Fruit fly (Drosophila melanogaster) whole organism, embryonic: ENCODE results near the gene CG4467.
A peak's percentile ranks its signal among the peaks of the same experiment; 100 is the strongest.

Experiments used
- ATbp ChIP-seq: fragments of 200-800 bp; sonication (Bioruptor generic); optimal IDR thresholded peaks from 2 replicates; lab custom pipeline; 2017; ENCODE audit warnings: missing biosample characterization, mild to moderate bottlenecking, missing genetic modification characterization, missing genetic modification reagents
- Adf1 ChIP-seq: fragments of 200-800 bp; sonication (Bioruptor generic); IDR thresholded peaks from 2 replicates; pipeline ENCODE4 v1.3.6; 2022; ENCODE audit warnings: missing biosample characterization, missing genetic modification characterization
- CG10321 ChIP-seq: fragments of 200-800 bp; sonication (Bioruptor generic); IDR thresholded peaks from 2 replicates; pipeline ENCODE4 v1.3.6; 2022; ENCODE audit warnings: missing biosample characterization, missing genetic modification characterization
- CG10366 ChIP-seq: fragments of 200-800 bp; sonication (Bioruptor generic); IDR thresholded peaks from 2 replicates; pipeline ENCODE4 v1.3.6; 2022; ENCODE audit warnings: missing biosample characterization, missing genetic modification characterization
- CG10565 ChIP-seq: fragments of 200-800 bp; sonication (Bioruptor generic); optimal IDR thresholded peaks from 3 replicates; lab custom pipeline; 2016; ENCODE audit warnings: missing biosample characterization, mild to moderate bottlenecking, missing genetic modification characterization
- CG10654 ChIP-seq: fragments of 200-800 bp; sonication (Bioruptor generic); optimal IDR thresholded peaks from 2 replicates; lab custom pipeline; 2016; ENCODE audit warnings: missing biosample characterization, missing genetic modification characterization
- CG11085 ChIP-seq: fragments of 200-800 bp; sonication (Bioruptor generic); IDR thresholded peaks from 2 replicates; pipeline ENCODE4 v1.3.6; 2022; ENCODE audit warnings: missing biosample characterization, missing genetic modification characterization
- CG11456 ChIP-seq: fragments of 200-800 bp; sonication (Bioruptor generic); IDR thresholded peaks from 3 replicates; pipeline ENCODE4 v1.3.6; 2022; ENCODE audit warnings: missing biosample characterization, missing genetic modification characterization
- CG12104 ChIP-seq: fragments of 200-800 bp; sonication (Bioruptor generic); optimal IDR thresholded peaks from 3 replicates; lab custom pipeline; 2016; ENCODE audit warnings: missing biosample characterization, missing genetic modification characterization
- CG12391 ChIP-seq: fragments of 200-800 bp; sonication (Bioruptor generic); optimal IDR thresholded peaks from 3 replicates; lab custom pipeline; 2018; ENCODE audit warnings: missing biosample characterization, mild to moderate bottlenecking, missing genetic modification characterization, moderate library complexity
- CG12659 ChIP-seq: fragments of 200-800 bp; sonication (Bioruptor generic); optimal IDR thresholded peaks from 3 replicates; lab custom pipeline; 2017; ENCODE audit warnings: mild to moderate bottlenecking, missing biosample characterization, missing genetic modification reagents, missing genetic modification characterization
- CG15514 ChIP-seq: fragments of 200-800 bp; sonication (Bioruptor generic); optimal IDR thresholded peaks from 3 replicates; lab custom pipeline; 2017; ENCODE audit warnings: missing biosample characterization, missing genetic modification characterization, mild to moderate bottlenecking, moderate library complexity, missing genetic modification reagents
- CG15696 ChIP-seq: fragments of 200-800 bp; sonication (Bioruptor generic); optimal IDR thresholded peaks from 2 replicates; lab custom pipeline; 2019; ENCODE audit warnings: missing biosample characterization, mild to moderate bottlenecking, missing genetic modification characterization, moderate library complexity
- CG1647 ChIP-seq: fragments of 200-800 bp; sonication (Bioruptor generic); optimal IDR thresholded peaks from 3 replicates; lab custom pipeline; 2016; ENCODE audit warnings: missing biosample characterization, missing genetic modification characterization
- CG3281 ChIP-seq: fragments of 200-800 bp; sonication (Bioruptor generic); optimal IDR thresholded peaks from 3 replicates; lab custom pipeline; 2017; ENCODE audit warnings: missing biosample characterization, mild to moderate bottlenecking, missing genetic modification characterization
- CG3407 ChIP-seq: fragments of 200-800 bp; sonication (Bioruptor generic); optimal IDR thresholded peaks from 2 replicates; lab custom pipeline; 2018; ENCODE audit warnings: missing biosample characterization, mild to moderate bottlenecking, missing genetic modification characterization
- CG6683 ChIP-seq: fragments of 200-800 bp; sonication (Bioruptor generic); optimal IDR thresholded peaks from 2 replicates; lab custom pipeline; 2017; ENCODE audit warnings: missing biosample characterization, mild to moderate bottlenecking, missing genetic modification characterization, missing genetic modification reagents
- Eip74EF ChIP-seq, 2 experiments: fragments of 200-800 bp in 1 of 2; fragments of >200 bp in 1 of 2; sonication (Bioruptor generic) in 1 of 2; optimal IDR thresholded peaks; 2 replicates each; lab custom pipeline; 2017 to 2019; ENCODE audit warnings: missing biosample characterization in 2 of 2, missing genetic modification characterization in 2 of 2, mild to moderate bottlenecking in 1 of 2, moderate library complexity in 1 of 2
- Ets97D ChIP-seq: fragments of 200-800 bp; sonication (Bioruptor generic); optimal IDR thresholded peaks from 3 replicates; lab custom pipeline; 2016; ENCODE audit warnings: missing biosample characterization, missing genetic modification characterization
- Fer1 ChIP-seq: fragments of 200-800 bp; sonication (Bioruptor generic); optimal IDR thresholded peaks from 2 replicates; lab custom pipeline; 2017; ENCODE audit warnings: missing biosample characterization, mild to moderate bottlenecking, missing genetic modification characterization
- GATAe ChIP-seq: fragments of 200-800 bp; sonication (Bioruptor generic); conservative IDR thresholded peaks from 2 replicates; pipeline ENCODE4 v1.3.6; 2022; ENCODE audit warnings: missing biosample characterization, missing genetic modification characterization
- MBD-R2 ChIP-seq: fragments of 200-800 bp; sonication (Bioruptor generic); IDR thresholded peaks from 2 replicates; pipeline ENCODE4 v1.3.6; 2022; ENCODE audit warnings: missing biosample characterization, missing genetic modification characterization
- Neu2 ChIP-seq: fragments of 200-800 bp; sonication (Bioruptor generic); optimal IDR thresholded peaks from 3 replicates; lab custom pipeline; 2016; ENCODE audit warnings: missing biosample characterization, missing genetic modification characterization, borderline replicate concordance
- Nf-YC ChIP-seq: fragments of 200-800 bp; optimal IDR thresholded peaks from 3 replicates; lab custom pipeline; 2019; ENCODE audit warnings: missing biosample characterization, mild to moderate bottlenecking, missing genetic modification characterization, moderate library complexity
- Ptx1 ChIP-seq: fragments of 200-800 bp; sonication (Bioruptor generic); IDR thresholded peaks from 2 replicates; pipeline ENCODE4 v1.3.6; 2022; ENCODE audit warnings: missing biosample characterization, missing genetic modification characterization
- Taf1 ChIP-seq: fragments of 200-800 bp; sonication (Bioruptor generic); IDR thresholded peaks from 2 replicates; pipeline ENCODE4 v1.3.6; 2022; ENCODE audit warnings: missing biosample characterization, missing genetic modification characterization
- ash1 ChIP-seq: fragments of 200-800 bp; sonication (Bioruptor generic); optimal IDR thresholded peaks from 2 replicates; lab custom pipeline; 2018; ENCODE audit warnings: missing biosample characterization, mild to moderate bottlenecking, missing genetic modification characterization
- az2 ChIP-seq: fragments of 200-800 bp; sonication (Bioruptor generic); optimal IDR thresholded peaks from 3 replicates; lab custom pipeline; 2016; ENCODE audit warnings: missing biosample characterization, missing genetic modification characterization
- btn ChIP-seq: fragments of 200-800 bp; sonication (Bioruptor generic); optimal IDR thresholded peaks from 2 replicates; lab custom pipeline; 2016; ENCODE audit warnings: missing biosample characterization, missing genetic modification characterization
- cg ChIP-seq: fragments of 200-800 bp; sonication (Bioruptor generic); optimal IDR thresholded peaks from 3 replicates; lab custom pipeline; 2019; ENCODE audit warnings: missing biosample characterization, mild to moderate bottlenecking, missing genetic modification characterization, moderate library complexity
- chm ChIP-seq: fragments of 200-800 bp; sonication (Bioruptor generic); IDR thresholded peaks from 2 replicates; pipeline ENCODE4 v1.3.6; 2022; ENCODE audit warnings: missing biosample characterization, missing genetic modification characterization
- crc ChIP-seq: fragments of 200-800 bp; sonication (Bioruptor generic); optimal IDR thresholded peaks from 2 replicates; lab custom pipeline; 2016; ENCODE audit warnings: missing biosample characterization, missing genetic modification characterization
- fd102C ChIP-seq: fragments of 200-800 bp; sonication (Bioruptor generic); optimal IDR thresholded peaks from 2 replicates; lab custom pipeline; 2018; ENCODE audit warnings: missing biosample characterization, mild to moderate bottlenecking, missing genetic modification characterization, moderate library complexity
- hkb ChIP-seq, 2 experiments: fragments of 200-800 bp in 1 of 2; fragments of >200 bp in 1 of 2; sonication (Bioruptor generic) in 1 of 2; IDR thresholded peaks in 1 of 2; optimal IDR thresholded peaks in 1 of 2; 2 replicates each; pipeline versions ENCODE4 v1.3.6 to Lab custom; 2017 to 2022; ENCODE audit warnings: missing biosample characterization in 1 of 2, missing genetic modification characterization in 1 of 2
- ken ChIP-seq: fragments of 200-800 bp; sonication (Bioruptor generic); IDR thresholded peaks from 3 replicates; pipeline ENCODE4 v1.3.6; 2022; ENCODE audit warnings: missing biosample characterization, missing genetic modification characterization
- lmd ChIP-seq: fragments of 200-800 bp; sonication (Bioruptor generic); IDR thresholded peaks from 2 replicates; pipeline ENCODE4 v1.3.6; 2022; ENCODE audit warnings: missing biosample characterization, missing genetic modification characterization
- nerfin-1 ChIP-seq: fragments of 200-800 bp; sonication (Bioruptor generic); optimal IDR thresholded peaks from 3 replicates; lab custom pipeline; 2019; ENCODE audit warnings: missing biosample characterization, mild to moderate bottlenecking, missing genetic modification characterization, moderate library complexity
- nom ChIP-seq: fragments of 200-800 bp; sonication (Bioruptor generic); optimal IDR thresholded peaks from 2 replicates; lab custom pipeline; 2017; ENCODE audit warnings: missing biosample characterization, missing genetic modification characterization, mild to moderate bottlenecking, moderate library complexity, missing genetic modification reagents
- ranshi ChIP-seq: fragments of 200-800 bp; sonication (Bioruptor generic); IDR thresholded peaks from 2 replicates; pipeline ENCODE4 v1.3.6; 2022; ENCODE audit warnings: missing biosample characterization, missing genetic modification characterization
- run ChIP-seq: fragments of 200-800 bp; sonication (Bioruptor generic); optimal IDR thresholded peaks from 3 replicates; lab custom pipeline; 2018; ENCODE audit warnings: missing biosample characterization, mild to moderate bottlenecking, missing genetic modification characterization
- salm ChIP-seq: fragments of 200-800 bp; sonication (Bioruptor generic); optimal IDR thresholded peaks from 2 replicates; lab custom pipeline; 2018; ENCODE audit warnings: missing biosample characterization, mild to moderate bottlenecking, missing genetic modification characterization
- sug ChIP-seq: fragments of 200-800 bp; optimal IDR thresholded peaks from 2 replicates; lab custom pipeline; 2019; ENCODE audit warnings: missing biosample characterization, mild to moderate bottlenecking, missing genetic modification characterization, moderate library complexity
- tin ChIP-seq: fragments of 200-800 bp; sonication (Bioruptor generic); optimal IDR thresholded peaks from 3 replicates; lab custom pipeline; 2016; ENCODE audit warnings: missing biosample characterization, missing genetic modification characterization
- vvl ChIP-seq: fragments of 200-800 bp; sonication (Bioruptor generic); IDR thresholded peaks from 2 replicates; pipeline ENCODE4 v1.3.6; 2022; ENCODE audit warnings: missing biosample characterization, missing genetic modification characterization
- wor ChIP-seq: fragments of 200-800 bp; sonication (Bioruptor generic); IDR thresholded peaks from 2 replicates; pipeline ENCODE4 v1.3.6; 2022; ENCODE audit warnings: missing biosample characterization, missing genetic modification characterization
- zen ChIP-seq: fragments of 200-800 bp; sonication (Bioruptor generic); optimal IDR thresholded peaks from 3 replicates; lab custom pipeline; 2018; ENCODE audit warnings: missing biosample characterization, mild to moderate bottlenecking, missing genetic modification characterization, moderate library complexity

Gene CG4467

DNA sequence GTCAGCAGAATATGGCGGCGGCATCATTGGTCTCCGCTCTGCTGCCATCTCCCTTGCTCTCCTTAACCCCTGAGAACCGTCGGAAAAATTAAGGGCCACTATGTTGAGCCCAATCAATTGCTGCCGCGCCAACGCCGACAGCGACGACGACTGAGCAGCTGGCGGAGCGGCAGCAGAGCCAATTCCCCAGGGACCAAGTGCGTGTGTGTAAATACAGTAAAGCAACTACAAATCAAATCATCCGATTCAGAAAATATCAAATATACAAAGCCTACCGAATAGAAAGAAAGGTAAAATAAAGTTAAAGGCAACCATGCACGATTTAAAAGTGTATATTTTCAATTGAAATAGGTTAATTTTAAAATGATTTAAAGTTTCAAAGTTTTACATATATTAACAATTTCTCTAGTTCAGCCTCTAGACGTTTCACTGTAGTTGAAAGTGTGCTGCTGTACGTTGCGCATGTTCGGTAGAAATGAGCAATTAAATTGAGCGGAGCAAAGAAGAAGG lies 36.9 kb downstream of the CG4467 start (continued):
- TF ChIP-seq ATbp (peak; percentile 54), Nf-YC (tag; lab: Kevin White, UChicago) (peak; percentile 95), salm (peak; percentile 22), Neu2 (GFP tag; lab: Kevin White, UChicago) (no peak), hkb (optimal IDR thresholded peaks at IDR 0.05; lab: Kevin White, UChicago) (no peak), hkb (GFP tag; IDR thresholded peaks at IDR 0.05; lab: Robert Waterston, UW) (peak; percentile 37; the same call in 1 of the 2 replicates), CG11456 (GFP tag; lab: Robert Waterston, UW) (no peak), CG10366 (GFP tag; lab: Robert Waterston, UW) (peak; percentile 15; the same call in 1 of the 2 replicates), CG15514 (GFP tag; lab: Kevin White, UChicago) (peak; percentile 43), nom (GFP tag; lab: Kevin White, UChicago) (no peak), CG3281 (GFP tag; lab: Kevin White, UChicago) (peak; percentile 74), CG11085 (0 out of 2 replicates have a peak, but pooled peaks have one; percentile 23), crc (GFP tag; lab: Kevin White, UChicago) (peak; percentile 15), Eip74EF (GFP tag; optimal IDR thresholded peaks at IDR 0.05; lab: Kevin White, UChicago) (peak in 1 of 2 experiments; percentile 53), CG12659 (GFP tag; lab: Kevin White, UChicago) (peak; percentile 21), vvl (peak; percentile 75), GATAe (no peak), fd102C (no peak), ranshi (0 out of 2 replicates have a peak, but pooled peaks have one; percentile 19), az2 (GFP tag; lab: Kevin White, UChicago) (peak; percentile 22), zen (peak; percentile 22), run (no peak), chm (GFP tag; lab: Robert Waterston, UW) (0 out of 2 replicates have a peak, but pooled peaks have one; percentile 9), btn (GFP tag; lab: Kevin White, UChicago) (no peak), MBD-R2 (GFP tag; lab: Robert Waterston, UW) (0 out of 2 replicates have a peak, but pooled peaks have one; percentile 17), ken (GFP tag; lab: Robert Waterston, UW) (peak; percentile 56; the same call in 2 of the 3 replicates), CG15696 (tag; lab: Kevin White, UChicago) (peak; percentile 71), CG12391 (tag; lab: Kevin White, UChicago) (peak; percentile 64), CG3407 (peak; percentile 5), CG12104 (GFP tag; lab: Kevin White, UChicago) (no peak), Fer1 (GFP tag; lab: Kevin White, UChicago) (peak; percentile 78), CG1647 (peak; percentile 15), Adf1 (GFP tag; lab: Robert Waterston, UW) (peak; percentile 87), ash1 (GFP tag; lab: Kevin White, UChicago) (no peak), cg (peak; percentile 32), nerfin-1 (tag; lab: Kevin White, UChicago) (peak; percentile 42), CG10321 (GFP tag; lab: Robert Waterston, UW) (peak; percentile 84), CG10565 (GFP tag; lab: Kevin White, UChicago) (no peak), tin (GFP tag; lab: Kevin White, UChicago) (peak; percentile 40), Ptx1 (GFP tag; lab: Robert Waterston, UW) (peak; percentile 31; the same call in 1 of the 2 replicates), sug (tag; lab: Kevin White, UChicago) (peak; percentile 45), lmd (peak; percentile 42; the same call in 1 of the 2 replicates), CG10654 (GFP tag; lab: Kevin White, UChicago) (no peak), wor (GFP tag; lab: Robert Waterston, UW) (no peak), Ets97D (peak; percentile 12), Taf1 (GFP tag; lab: Robert Waterston, UW) (no peak), CG6683 (peak; percentile 64)
